Worm (Caenorhabditis elegans) whole organism, late embryonic: ENCODE measurements around the gene taf-9.

Source experiments
- C08G9.2 ChIP-seq: sonication (generic microtip); optimal IDR thresholded peaks from 2 replicates; lab custom pipeline; 2016; ENCODE audit warnings: mild to moderate bottlenecking, missing genetic modification characterization, moderate library complexity, missing compliant biosample characterization
- K02D7.2 ChIP-seq: sonication (generic microtip); optimal IDR thresholded peaks from 2 replicates; lab custom pipeline; 2017; ENCODE audit warnings: mild to moderate bottlenecking, missing genetic modification characterization, missing compliant biosample characterization
- ahr-1 ChIP-seq: sonication (generic microtip); optimal IDR thresholded peaks from 2 replicates; lab custom pipeline; 2016; ENCODE audit warnings: missing genetic modification characterization, missing compliant biosample characterization
- ceh-18 ChIP-seq: sonication (generic microtip); optimal IDR thresholded peaks from 2 replicates; lab custom pipeline; 2016; ENCODE audit warnings: missing genetic modification characterization, missing compliant biosample characterization
- ceh-2 ChIP-seq: sonication (generic microtip); optimal IDR thresholded peaks from 2 replicates; lab custom pipeline; 2016; ENCODE audit warnings: missing genotype, missing genetic modification characterization, missing compliant biosample characterization
- ceh-30 ChIP-seq: fragments of 150-350 bp; optimal IDR thresholded peaks from 2 replicates; lab custom pipeline; 2014; ENCODE audit warnings: missing biosample characterization, missing genetic modification characterization
- ceh-31 ChIP-seq: sonication (generic microtip); optimal IDR thresholded peaks from 2 replicates; lab custom pipeline; 2016; ENCODE audit warnings: missing genetic modification characterization, missing compliant biosample characterization
- ceh-48 ChIP-seq: sonication (generic microtip); optimal IDR thresholded peaks from 2 replicates; lab custom pipeline; 2016; ENCODE audit warnings: missing genetic modification characterization, inconsistent platforms, missing compliant biosample characterization
- elt-2 ChIP-seq: sonication (generic microtip); optimal IDR thresholded peaks from 2 replicates; lab custom pipeline; 2016; ENCODE audit warnings: missing genetic modification reagents, missing genetic modification characterization, missing compliant biosample characterization
- ets-4 ChIP-seq: sonication (generic microtip); optimal IDR thresholded peaks from 2 replicates; lab custom pipeline; 2016; ENCODE audit warnings: missing genetic modification characterization, missing compliant biosample characterization
- fkh-10 ChIP-seq: fragments of 150-350 bp; optimal IDR thresholded peaks from 2 replicates; lab custom pipeline; 2014; ENCODE audit warnings: missing biosample characterization, missing genetic modification reagents, missing genetic modification characterization
- fkh-6 ChIP-seq: sonication (generic microtip); optimal IDR thresholded peaks from 2 replicates; lab custom pipeline; 2016; ENCODE audit warnings: missing genetic modification characterization, missing compliant biosample characterization
- hlh-15 ChIP-seq: sonication (generic microtip); optimal IDR thresholded peaks from 2 replicates; lab custom pipeline; 2016; ENCODE audit warnings: missing genetic modification characterization, missing compliant biosample characterization
- hlh-30 ChIP-seq: sonication (generic microtip); optimal IDR thresholded peaks from 2 replicates; lab custom pipeline; 2017; ENCODE audit warnings: antibody characterized with exemption, missing genetic modification characterization, missing compliant biosample characterization; ENCODE audit not compliant: insufficient read depth
- hlh-6 ChIP-seq: sonication (generic microtip); optimal IDR thresholded peaks from 2 replicates; lab custom pipeline; 2016; ENCODE audit warnings: missing genotype, missing genetic modification characterization, missing compliant biosample characterization
- lin-11 ChIP-seq: fragments of 200-800 bp; sonication (Bioruptor generic); optimal IDR thresholded peaks from 2 replicates; lab custom pipeline; 2018; ENCODE audit warnings: mild to moderate bottlenecking, missing genetic modification characterization, missing compliant biosample characterization
- madf-2 ChIP-seq: sonication (generic microtip); optimal IDR thresholded peaks from 2 replicates; lab custom pipeline; 2017; ENCODE audit warnings: missing genetic modification characterization, missing compliant biosample characterization
- nfya-1 ChIP-seq: sonication (generic microtip); optimal IDR thresholded peaks from 2 replicates; lab custom pipeline; 2017; ENCODE audit warnings: missing genetic modification characterization, mild to moderate bottlenecking, missing compliant biosample characterization, antibody characterized with exemption, moderate library complexity
- nhr-232 ChIP-seq: sonication (generic microtip); optimal IDR thresholded peaks from 2 replicates; lab custom pipeline; 2016; ENCODE audit warnings: missing genetic modification characterization, missing compliant biosample characterization
- odd-2 ChIP-seq: sonication (generic microtip); optimal IDR thresholded peaks from 2 replicates; lab custom pipeline; 2017; ENCODE audit warnings: antibody characterized with exemption, mild to moderate bottlenecking, missing genetic modification characterization, missing compliant biosample characterization
- pag-3 ChIP-seq: sonication (generic microtip); optimal IDR thresholded peaks from 2 replicates; lab custom pipeline; 2016; ENCODE audit warnings: missing compliant biosample characterization, missing genetic modification characterization, borderline replicate concordance
- pax-1 ChIP-seq: fragments of 150-350 bp; optimal IDR thresholded peaks from 2 replicates; lab custom pipeline; 2014; ENCODE audit warnings: missing biosample characterization, missing genetic modification characterization
- pqm-1 ChIP-seq: sonication (generic microtip); optimal IDR thresholded peaks from 2 replicates; lab custom pipeline; 2016; ENCODE audit warnings: missing genetic modification characterization, missing compliant biosample characterization
- pros-1 ChIP-seq: fragments of 150-350 bp; optimal IDR thresholded peaks from 2 replicates; lab custom pipeline; 2014; ENCODE audit warnings: missing biosample characterization, missing genetic modification reagents, missing genetic modification characterization
- syd-9 ChIP-seq: sonication (generic microtip); optimal IDR thresholded peaks from 2 replicates; lab custom pipeline; 2016; ENCODE audit warnings: mild to moderate bottlenecking, missing genetic modification characterization, moderate library complexity, missing compliant biosample characterization
- tbx-7 ChIP-seq: sonication (generic microtip); optimal IDR thresholded peaks from 2 replicates; lab custom pipeline; 2016; ENCODE audit warnings: missing genotype, missing genetic modification characterization, missing compliant biosample characterization
- ttx-3 ChIP-seq: sonication (generic microtip); optimal IDR thresholded peaks from 2 replicates; lab custom pipeline; 2016; ENCODE audit warnings: missing genetic modification reagents, missing genetic modification characterization, missing compliant biosample characterization
- unc-3 ChIP-seq, 2 experiments: fragments of 200-800 bp in 1 of 2; sonication (Bioruptor generic) in 1 of 2; sonication (generic microtip) in 1 of 2; conservative IDR thresholded peaks in 1 of 2; optimal IDR thresholded peaks in 1 of 2; 2 replicates each; pipeline versions ENCODE4 v1.3.6 to Lab custom; 2016 to 2022; ENCODE audit warnings: missing compliant biosample characterization in 2 of 2, missing genetic modification characterization in 2 of 2, missing genetic modification reagents in 1 of 2
- unc-42 ChIP-seq: sonication (generic microtip); optimal IDR thresholded peaks from 2 replicates; lab custom pipeline; 2016; ENCODE audit warnings: missing genotype, missing genetic modification characterization, missing compliant biosample characterization
- unc-55 ChIP-seq: sonication (generic microtip); optimal IDR thresholded peaks from 2 replicates; lab custom pipeline; 2017; ENCODE audit warnings: missing biosample characterization, missing genetic modification reagents, missing genetic modification characterization
- zip-5 ChIP-seq: sonication (generic microtip); optimal IDR thresholded peaks from 2 replicates; lab custom pipeline; 2016; ENCODE audit warnings: missing genetic modification characterization, missing compliant biosample characterization
- ztf-16 ChIP-seq: sonication (generic microtip); optimal IDR thresholded peaks from 2 replicates; lab custom pipeline; 2017; ENCODE audit warnings: missing genetic modification characterization, missing compliant biosample characterization

Gene taf-9

ce11 chrIII:13621012-13621411 lies 3.1 kb upstream of the taf-9 start:
- TF ChIP-seq pax-1 (tag; lab: Kevin White, UChicago) (no peak), fkh-6 (tag; lab: Kevin White, UChicago) (no peak), ceh-48 (tag; lab: Kevin White, UChicago) (no peak)

ce11 chrIII:13621717-13622116 lies 2.4 kb upstream of the taf-9 start:
- TF ChIP-seq C08G9.2 (tag; lab: Kevin White, UChicago) (no peak), pqm-1 (tag; lab: Kevin White, UChicago) (no peak), zip-5 (tag; lab: Kevin White, UChicago) (no peak), ceh-18 (tag; lab: Kevin White, UChicago) (no peak)

- TF ChIP-seq ztf-16 (tag; lab: Kevin White, UChicago) (no peak), hlh-30 (tag; lab: Kevin White, UChicago) (no peak), nfya-1 (tag; lab: Kevin White, UChicago) (peak; percentile 13), tbx-7 (tag; lab: Kevin White, UChicago) (no peak), unc-42 (peak; percentile 28), hlh-6 (tag; lab: Kevin White, UChicago) (no peak)
- TF ChIP-seq, all 69 proteins: peak for 2
Measured at ce11 chrIII:13622268-13622667, 1.8 kb upstream of the taf-9 start, which contains the start of gene hip-1. Gene hip-1 (minus strand): TSS chrIII:13622492.

- no peak for TF ChIP-seq pag-3 (tag; lab: Kevin White, UChicago)
- no peak for TF ChIP-seq odd-2
- TF ChIP-seq unc-3 (GFP tag; conservative IDR thresholded peaks at IDR 0.05; lab: Robert Waterston, UW): no peak
- TF ChIP-seq unc-3 (tag; optimal IDR thresholded peaks at IDR 0.05; lab: Kevin White, UChicago): no peak
- no peak for TF ChIP-seq syd-9 (tag; lab: Kevin White, UChicago)
- no peak for TF ChIP-seq lin-11 (tag; lab: Kevin White, UChicago)
- TF ChIP-seq fkh-10: no peak
- TF ChIP-seq ttx-3 (tag; lab: Kevin White, UChicago): no peak
- TF ChIP-seq K02D7.2: no peak
- TF ChIP-seq ceh-18 (tag; lab: Kevin White, UChicago): no peak
- TF ChIP-seq unc-55 (GFP tag; lab: Kevin White, UChicago): no peak
- TF ChIP-seq nhr-232 (tag; lab: Kevin White, UChicago): no peak
- TF ChIP-seq ceh-30: no peak
- TF ChIP-seq madf-2 (tag; lab: Kevin White, UChicago): no peak
- no peak for TF ChIP-seq pros-1 (tag; lab: Kevin White, UChicago)
- TF ChIP-seq hlh-15: no peak
- no peak for TF ChIP-seq fkh-6 (tag; lab: Kevin White, UChicago)
- no peak for TF ChIP-seq ceh-2
- TF ChIP-seq ets-4: no peak
- TF ChIP-seq, all 69 proteins: peak for 0
Measured at ce11 chrIII:13623014-13623413, 1.1 kb upstream of the taf-9 start, which contains the start of gene mlc-5. Gene mlc-5 (plus strand): TSS chrIII:13623314.

DNA sequence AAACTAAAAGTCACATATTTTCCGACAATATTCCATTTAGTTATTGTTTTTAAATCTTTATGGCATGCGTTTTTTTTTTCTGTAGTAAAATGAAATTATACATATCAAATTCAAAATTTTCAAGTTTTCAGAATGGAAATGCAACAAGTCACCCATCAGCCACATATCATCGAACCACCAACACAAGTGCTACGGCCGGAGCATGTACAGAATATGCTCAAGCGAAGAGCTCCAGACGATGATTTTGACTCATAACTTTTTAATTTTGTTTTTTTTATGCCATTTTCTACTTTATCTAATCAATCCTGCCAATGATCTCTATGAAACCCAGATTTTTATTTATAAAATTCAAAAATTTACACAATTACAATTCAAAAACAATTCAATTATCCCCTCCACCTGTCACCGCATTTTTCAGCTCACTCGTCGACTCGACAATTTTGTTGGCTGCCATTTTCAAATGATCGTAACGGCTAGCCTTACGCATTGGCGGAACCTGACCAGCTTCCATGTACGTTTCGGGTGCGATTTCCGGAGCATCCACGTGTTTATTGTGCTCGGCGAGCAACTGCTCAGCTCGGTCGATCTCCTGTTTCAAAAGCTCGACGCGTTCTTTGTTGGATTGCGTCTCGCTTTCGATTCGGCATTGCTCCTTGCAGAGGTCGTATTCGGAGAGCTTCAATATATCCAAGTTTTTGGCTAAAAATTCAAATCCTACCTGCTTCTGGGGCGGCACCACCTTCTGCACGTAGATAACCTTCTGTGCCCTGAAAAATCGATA lies 1.8 kb downstream of the taf-9 start:
- TF ChIP-seq ahr-1 (tag; lab: Kevin White, UChicago) (no peak), elt-2 (tag; lab: Kevin White, UChicago) (no peak), nfya-1 (tag; lab: Kevin White, UChicago) (no peak)

DNA sequence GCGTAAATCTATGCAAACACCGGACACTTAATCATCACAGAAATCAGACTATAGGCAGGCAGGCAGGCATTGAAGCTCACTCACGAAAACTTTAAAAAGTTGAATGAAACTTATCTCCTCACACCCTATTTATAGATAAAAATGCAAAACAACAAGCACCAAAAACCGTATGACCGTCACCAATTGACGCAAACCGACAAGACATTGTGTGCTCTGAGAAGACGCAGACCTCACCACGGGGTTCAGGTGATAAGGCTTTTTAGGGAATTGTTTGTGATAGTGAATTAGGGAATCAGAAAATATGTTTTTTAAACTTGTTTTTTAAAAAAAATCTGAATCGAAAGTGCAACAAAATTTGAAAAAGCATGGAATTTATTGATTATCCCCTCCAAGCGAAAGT lies 2.6 kb downstream of the taf-9 start, which contains the start of gene T12D8.5:
T12D8.5 (minus strand) TSS at position 95 of the 400 bp plus-strand sequence.
- TF ChIP-seq elt-2 (tag; lab: Kevin White, UChicago): peak; percentile 85
- no peak for TF ChIP-seq ceh-31 (tag; lab: Kevin White, UChicago)
